Worm (Caenorhabditis elegans) whole organism, young adult: ENCODE results near the gene pax-3.

Source experiments
- C06A6.2 ChIP-seq: fragments of 200-800 bp; sonication (Bioruptor generic); conservative IDR thresholded peaks from 2 replicates; pipeline ENCODE4 v1.3.6; 2022; ENCODE audit warnings: missing genetic modification characterization, missing compliant biosample characterization
- F33H1.4 ChIP-seq: fragments of 200-800 bp; sonication (Bioruptor generic); IDR thresholded peaks from 2 replicates; pipeline ENCODE4 v1.3.6; 2022; ENCODE audit warnings: missing genetic modification reagents, missing genetic modification characterization, missing compliant biosample characterization
- F49E8.2 ChIP-seq: sonication (generic microtip); optimal IDR thresholded peaks from 3 replicates; lab custom pipeline; 2017; ENCODE audit warnings: missing genetic modification characterization, mild to moderate bottlenecking, missing compliant biosample characterization, antibody characterized with exemption, moderate library complexity; ENCODE audit not compliant: insufficient read depth
- T07F8.4 ChIP-seq: sonication (generic microtip); optimal IDR thresholded peaks from 2 replicates; lab custom pipeline; 2016; ENCODE audit warnings: mild to moderate bottlenecking, missing genetic modification characterization, moderate library complexity, missing compliant biosample characterization
- Y53G8AR.9 ChIP-seq: fragments of 200-800 bp; sonication (Bioruptor generic); conservative IDR thresholded peaks from 2 replicates; pipeline ENCODE4 v1.3.6; 2022; ENCODE audit warnings: missing genetic modification reagents, missing genetic modification characterization, missing compliant biosample characterization
- ccch-3 ChIP-seq: fragments of 200-800 bp; sonication (Bioruptor generic); optimal IDR thresholded peaks from 2 replicates; lab custom pipeline; 2018; ENCODE audit warnings: mild to moderate bottlenecking, missing genetic modification characterization, missing compliant biosample characterization
- ceh-79 ChIP-seq: sonication (generic microtip); optimal IDR thresholded peaks from 2 replicates; lab custom pipeline; 2017; ENCODE audit warnings: mild to moderate bottlenecking, missing genetic modification characterization, missing compliant biosample characterization
- die-1 ChIP-seq: sonication (generic microtip); optimal IDR thresholded peaks from 2 replicates; lab custom pipeline; 2016; ENCODE audit warnings: missing genotype, mild to moderate bottlenecking, missing genetic modification characterization, missing compliant biosample characterization
- dpl-1 ChIP-seq: fragments of 150-350 bp; optimal IDR thresholded peaks from 2 replicates; lab custom pipeline; 2014; ENCODE audit warnings: missing biosample characterization, missing genetic modification reagents, missing genetic modification characterization
- ets-4 ChIP-seq: fragments of 200-800 bp; sonication (Bioruptor generic); optimal IDR thresholded peaks from 2 replicates; lab custom pipeline; 2018; ENCODE audit warnings: mild to moderate bottlenecking, missing genetic modification characterization, missing compliant biosample characterization
- gei-17 ChIP-seq: fragments of 200-800 bp; sonication (Bioruptor generic); optimal IDR thresholded peaks from 2 replicates; lab custom pipeline; 2018; ENCODE audit warnings: mild to moderate bottlenecking, missing genetic modification characterization, missing compliant biosample characterization
- hlh-12 ChIP-seq: sonication (generic microtip); optimal IDR thresholded peaks from 2 replicates; lab custom pipeline; 2016; ENCODE audit warnings: missing genetic modification characterization, missing compliant biosample characterization
- hlh-26 ChIP-seq: fragments of 200-800 bp; sonication (Bioruptor generic); conservative IDR thresholded peaks from 2 replicates; pipeline ENCODE4 v1.3.6; 2022; ENCODE audit warnings: missing genetic modification reagents, missing genetic modification characterization, missing compliant biosample characterization
- hsf-1 ChIP-seq: fragments of 200-800 bp; sonication (Bioruptor generic); IDR thresholded peaks from 2 replicates; pipeline ENCODE4 v1.3.6; 2022; ENCODE audit warnings: missing genetic modification reagents, missing genetic modification characterization, missing compliant biosample characterization
- let-607 ChIP-seq, 2 experiments: fragments of 200-800 bp in 1 of 2; sonication (Bioruptor generic) in 1 of 2; sonication (generic microtip) in 1 of 2; optimal IDR thresholded peaks; 2 replicates each; lab custom pipeline; 2016 to 2018; ENCODE audit warnings: mild to moderate bottlenecking in 2 of 2, missing compliant biosample characterization in 2 of 2, missing genetic modification characterization in 2 of 2, moderate library complexity in 2 of 2, missing genotype in 1 of 2
- lin-26 ChIP-seq: fragments of 200-800 bp; sonication (Bioruptor generic); IDR thresholded peaks from 2 replicates; pipeline ENCODE4 v1.3.6; 2022; ENCODE audit warnings: missing genetic modification reagents, missing genetic modification characterization, missing compliant biosample characterization
- lir-1 ChIP-seq: fragments of 200-800 bp; sonication (Bioruptor generic); conservative IDR thresholded peaks from 2 replicates; pipeline ENCODE4 v1.3.6; 2022; ENCODE audit warnings: missing genetic modification reagents, missing genetic modification characterization, missing compliant biosample characterization
- lsy-27 ChIP-seq: sonication (generic microtip); optimal IDR thresholded peaks from 2 replicates; lab custom pipeline; 2017; ENCODE audit warnings: missing genetic modification characterization, mild to moderate bottlenecking, missing compliant biosample characterization, antibody characterized with exemption, missing genotype, borderline replicate concordance; ENCODE audit not compliant: insufficient read depth
- madf-10 ChIP-seq: sonication (generic microtip); optimal IDR thresholded peaks from 2 replicates; lab custom pipeline; 2016; ENCODE audit warnings: mild to moderate bottlenecking, missing genetic modification characterization, missing compliant biosample characterization
- nfya-2 ChIP-seq: fragments of 200-800 bp; sonication (Bioruptor generic); IDR thresholded peaks from 2 replicates; pipeline ENCODE4 v1.3.6; 2022; ENCODE audit warnings: missing genetic modification reagents, missing genetic modification characterization, missing compliant biosample characterization
- pbrm-1 ChIP-seq: fragments of 200-800 bp; sonication (Bioruptor generic); IDR thresholded peaks from 2 replicates; pipeline ENCODE4 v1.3.6; 2022; ENCODE audit warnings: missing genetic modification reagents, missing genetic modification characterization, missing compliant biosample characterization
- rec-8 ChIP-seq, 2 experiments: sonication (generic microtip); optimal IDR thresholded peaks; 2 replicates each; lab custom pipeline; 2016; ENCODE audit warnings: mild to moderate bottlenecking in 2 of 2, missing genetic modification characterization in 2 of 2, missing genetic modification reagents in 2 of 2, missing genotype in 2 of 2, missing biosample characterization in 1 of 2, missing compliant biosample characterization in 1 of 2, moderate library complexity in 1 of 2
- rpc-1 ChIP-seq, 2 experiments: fragments of 150-350 bp in 1 of 2; sonication (generic microtip) in 1 of 2; optimal IDR thresholded peaks; 2 replicates each; lab custom pipeline; 2014 to 2018; ENCODE audit warnings: missing biosample characterization in 1 of 2, missing genetic modification characterization in 1 of 2, missing genetic modification reagents in 1 of 2, missing genotype in 1 of 2
- snpc-1.1 ChIP-seq: sonication (generic microtip); optimal IDR thresholded peaks from 2 replicates; lab custom pipeline; 2017; ENCODE audit warnings: missing genetic modification characterization, mild to moderate bottlenecking, missing compliant biosample characterization, antibody characterized with exemption, moderate library complexity, missing genotype, missing genetic modification reagents; ENCODE audit not compliant: insufficient read depth
- snpc-3.4 ChIP-seq: sonication (generic microtip); optimal IDR thresholded peaks from 2 replicates; lab custom pipeline; 2017; ENCODE audit warnings: missing genetic modification characterization, mild to moderate bottlenecking, missing compliant biosample characterization, antibody characterized with exemption, moderate library complexity, missing genotype, missing genetic modification reagents
- snpc-4 ChIP-seq, 5 experiments: fragments of 150-350 bp in 1 of 5; sonication (generic microtip) in 4 of 5; optimal IDR thresholded peaks; 2 replicates each; lab custom pipeline; 2014 to 2018; ENCODE audit warnings: missing genetic modification characterization in 5 of 5, missing biosample characterization in 3 of 5, antibody characterized with exemption in 2 of 5, mild to moderate bottlenecking in 2 of 5, missing compliant biosample characterization in 2 of 5, missing genotype in 2 of 5, moderate library complexity in 2 of 5, missing genetic modification reagents in 1 of 5
- unc-130 ChIP-seq: sonication (generic microtip); optimal IDR thresholded peaks from 2 replicates; lab custom pipeline; 2016; ENCODE audit warnings: missing genetic modification reagents, missing genetic modification characterization, missing compliant biosample characterization
- xnd-1 ChIP-seq: sonication (generic microtip); optimal IDR thresholded peaks from 2 replicates; lab custom pipeline; 2016; ENCODE audit warnings: missing genotype, missing genetic modification reagents, missing genetic modification characterization, missing compliant biosample characterization
- zfh-2 ChIP-seq: fragments of 200-800 bp; sonication (Bioruptor generic); conservative IDR thresholded peaks from 2 replicates; pipeline ENCODE4 v1.3.6; 2022; ENCODE audit warnings: missing genetic modification reagents, missing genetic modification characterization, missing compliant biosample characterization
- ztf-28 ChIP-seq: fragments of 200-800 bp; sonication (Bioruptor generic); IDR thresholded peaks from 2 replicates; pipeline ENCODE4 v1.3.6; 2022; ENCODE audit warnings: missing genetic modification reagents, missing genetic modification characterization, missing compliant biosample characterization

The pax-3 gene

ce11 chrII:10105604-10106003 is 40.8 kb upstream of the pax-3 start, which contains the start of gene ZK945.4:
TSS of gene ZK945.4 (minus strand) at chrII:10105704.
- no peak for TF ChIP-seq madf-10 (tag; lab: Kevin White, UChicago)
- no peak for TF ChIP-seq hsf-1 (GFP tag; lab: Robert Waterston, UW)
- TF ChIP-seq C06A6.2 (GFP tag; lab: Robert Waterston, UW) = no peak
- TF ChIP-seq rpc-1 (optimal IDR thresholded peaks at IDR 0.05; lab: Kevin White, UChicago) = no peak
- no peak for TF ChIP-seq rpc-1 (tag; optimal IDR thresholded peaks at IDR 0.05; lab: Kevin White, UChicago)
- no peak for TF ChIP-seq hlh-26 (GFP tag; lab: Robert Waterston, UW)
- TF ChIP-seq let-607 (tag; optimal IDR thresholded peaks at IDR 0.05; lab: Kevin White, UChicago) = no peak
- no peak for TF ChIP-seq ztf-28 (GFP tag; lab: Robert Waterston, UW)
- TF ChIP-seq T07F8.4 = no peak

ce11 chrII:10106870-10107269 is 39.5 kb upstream of the pax-3 start, which contains the start of gene ZK945.6:
TSS of gene ZK945.6 (minus strand) at chrII:10106970.
- TF ChIP-seq nfya-2 (GFP tag; lab: Robert Waterston, UW) = no peak
- no peak for TF ChIP-seq dpl-1 (GFP tag; lab: Kevin White, UChicago)
- no peak for TF ChIP-seq let-607 (tag; optimal IDR thresholded peaks at IDR 0.05; lab: Kevin White, UChicago)
- TF ChIP-seq F49E8.2 = no peak
- TF ChIP-seq lir-1 (GFP tag; lab: Robert Waterston, UW) = no peak
- TF ChIP-seq rec-8 (tag; optimal IDR thresholded peaks at IDR 0.05; lab: Kevin White, UChicago) = no peak
- no peak for TF ChIP-seq snpc-1.1 (tag; lab: Kevin White, UChicago)
- TF ChIP-seq gei-17 = no peak
- TF ChIP-seq hlh-12 (tag; lab: Kevin White, UChicago) = no peak
- TF ChIP-seq F33H1.4 (GFP tag; lab: Robert Waterston, UW) = no peak
- TF ChIP-seq ccch-3 (GFP tag; lab: Kevin White, UChicago) = no peak
- TF ChIP-seq unc-130 (GFP tag; lab: Kevin White, UChicago) = no peak
- no peak for TF ChIP-seq lin-26 (GFP tag; lab: Robert Waterston, UW)
- TF ChIP-seq pbrm-1 (GFP tag; lab: Robert Waterston, UW) = no peak
- TF ChIP-seq ets-4 (GFP tag; lab: Kevin White, UChicago) = no peak

ce11 chrII:10108377-10108776 is 38.0 kb upstream of the pax-3 start, which contains the start of the genes ZK945.7 and ZK945.8:
TSS of gene ZK945.7 (minus strand) at chrII:10108477.
TSS of gene ZK945.8 (plus strand) at chrII:10108651.
- TF ChIP-seq die-1 (tag; lab: Kevin White, UChicago) = no peak

ce11 chrII:10116690-10117089 is 29.7 kb upstream of the pax-3 start:
- TF ChIP-seq snpc-3.4 (no peak), ceh-79 (tag; lab: Kevin White, UChicago) (no peak), lsy-27 (no peak), xnd-1 (tag; lab: Kevin White, UChicago) (no peak), ets-4 (GFP tag; lab: Kevin White, UChicago) (no peak), Y53G8AR.9 (GFP tag; lab: Robert Waterston, UW) (no peak), zfh-2 (GFP tag; lab: Robert Waterston, UW) (peak; percentile 53; the same call in 1 of the 2 replicates), let-607 (tag; optimal IDR thresholded peaks at IDR 0.05; lab: Kevin White, UChicago) (no peak), snpc-4 (GFP tag; optimal IDR thresholded peaks at IDR 0.05; lab: Kevin White, UChicago) (no peak), snpc-4 (tag; optimal IDR thresholded peaks at IDR 0.05; lab: Kevin White, UChicago) (no peak)
